Fruit fly (Drosophila melanogaster) S2 (cell line): Measurements from ENCODE around the gene Alp13.

Experiments
- CG8478 ChIP-seq: fragments of >200 bp; optimal IDR thresholded peaks from 2 replicates; lab custom pipeline; 2018
- CTCF ChIP-seq, 2 experiments: fragments of >200 bp; optimal IDR thresholded peaks; 2 replicates each; lab custom pipeline; 2018

DNA sequence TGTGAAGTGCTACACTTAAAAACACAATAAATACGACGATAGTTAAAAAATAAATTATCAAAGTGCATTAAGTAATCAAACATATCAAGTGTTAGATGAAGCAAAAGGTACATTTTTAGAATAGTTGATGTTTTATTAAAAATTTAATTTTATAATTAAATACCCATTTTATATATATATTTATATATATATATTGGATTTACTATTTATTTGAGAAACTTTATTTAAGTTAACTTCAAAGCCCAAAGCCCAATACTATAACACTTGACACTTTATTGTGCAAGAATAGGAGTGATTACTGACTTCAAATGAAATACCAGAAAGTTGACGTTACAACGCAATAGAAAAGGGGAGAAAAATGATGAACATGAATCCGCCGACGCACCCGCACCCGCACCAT, 4.4 kb downstream of the Alp13 start, which contains the start of gene nerfin-2:
- no peak for TF ChIP-seq CTCF (optimal IDR thresholded peaks at IDR 0.05; lab: Kevin White, UChicago)
- TF ChIP-seq CG8478, result no peak
